Fruit fly (Drosophila melanogaster) whole organism, embryonic: ENCODE measurements around the gene Mob3.

Experiments used
- Bgb ChIP-seq: fragments of 200-800 bp; sonication (Bioruptor generic); IDR thresholded peaks from 2 replicates; pipeline ENCODE4 v1.3.6; 2022; ENCODE audit warnings: missing biosample characterization, missing genetic modification characterization; ENCODE audit not compliant: partially characterized antibody
- CG10654 ChIP-seq: fragments of 200-800 bp; sonication (Bioruptor generic); optimal IDR thresholded peaks from 2 replicates; lab custom pipeline; 2016; ENCODE audit warnings: missing biosample characterization, missing genetic modification characterization
- CG11560 ChIP-seq: fragments of 200-800 bp; sonication (Bioruptor generic); IDR thresholded peaks from 3 replicates; pipeline ENCODE4 v1.3.6; 2022; ENCODE audit warnings: missing biosample characterization, missing genetic modification characterization
- CG12219 ChIP-seq: fragments of 200-800 bp; sonication (Bioruptor generic); optimal IDR thresholded peaks from 3 replicates; lab custom pipeline; 2018; ENCODE audit warnings: missing biosample characterization, mild to moderate bottlenecking, missing genetic modification characterization
- CG12391 ChIP-seq: fragments of 200-800 bp; sonication (Bioruptor generic); optimal IDR thresholded peaks from 3 replicates; lab custom pipeline; 2018; ENCODE audit warnings: missing biosample characterization, mild to moderate bottlenecking, missing genetic modification characterization, moderate library complexity
- CG13123 ChIP-seq: fragments of 200-800 bp; sonication (Bioruptor generic); optimal IDR thresholded peaks from 2 replicates; lab custom pipeline; 2016; ENCODE audit warnings: missing biosample characterization, missing genetic modification characterization
- CG13296 ChIP-seq: fragments of 200-800 bp; sonication (Bioruptor generic); optimal IDR thresholded peaks from 3 replicates; lab custom pipeline; 2018; ENCODE audit warnings: missing biosample characterization, mild to moderate bottlenecking, missing genetic modification characterization
- CG13424 ChIP-seq: fragments of 200-800 bp; sonication (Bioruptor generic); optimal IDR thresholded peaks from 2 replicates; lab custom pipeline; 2019; ENCODE audit warnings: missing biosample characterization, mild to moderate bottlenecking, missing genetic modification characterization, moderate library complexity
- CG15269 ChIP-seq: fragments of 200-800 bp; sonication (Bioruptor generic); optimal IDR thresholded peaks from 2 replicates; lab custom pipeline; 2018; ENCODE audit warnings: missing biosample characterization, mild to moderate bottlenecking, missing genetic modification characterization, moderate library complexity
- CG2120 ChIP-seq: fragments of 200-800 bp; sonication (Bioruptor generic); optimal IDR thresholded peaks from 3 replicates; lab custom pipeline; 2016; ENCODE audit warnings: missing biosample characterization, missing genetic modification characterization
- CG30020 ChIP-seq: fragments of 200-800 bp; optimal IDR thresholded peaks from 2 replicates; lab custom pipeline; 2019; ENCODE audit warnings: missing biosample characterization, mild to moderate bottlenecking, missing genetic modification characterization, moderate library complexity
- CG4854 ChIP-seq: fragments of 200-800 bp; sonication (Bioruptor generic); optimal IDR thresholded peaks from 2 replicates; lab custom pipeline; 2016; ENCODE audit warnings: missing biosample characterization, missing genetic modification characterization, inconsistent platforms
- CG8089 ChIP-seq: fragments of 200-800 bp; sonication (Bioruptor generic); optimal IDR thresholded peaks from 3 replicates; lab custom pipeline; 2016; ENCODE audit warnings: missing biosample characterization, missing genetic modification characterization
- CG8765 ChIP-seq: fragments of 200-800 bp; sonication (Bioruptor generic); IDR thresholded peaks from 2 replicates; pipeline ENCODE4 v1.3.6; 2022; ENCODE audit warnings: missing biosample characterization, missing genetic modification characterization
- Dbx ChIP-seq: fragments of 200-800 bp; sonication (Bioruptor generic); IDR thresholded peaks from 3 replicates; pipeline ENCODE4 v1.3.6; 2022; ENCODE audit warnings: missing biosample characterization, missing genetic modification characterization
- Dip3 ChIP-seq: fragments of 200-800 bp; sonication (Bioruptor generic); optimal IDR thresholded peaks from 3 replicates; lab custom pipeline; 2016; ENCODE audit warnings: missing biosample characterization, missing genetic modification characterization
- Dref ChIP-seq: fragments of 200-800 bp; sonication (Bioruptor generic); IDR thresholded peaks from 2 replicates; pipeline ENCODE4 v1.3.6; 2022; ENCODE audit warnings: missing biosample characterization, missing genetic modification characterization
- Ets97D ChIP-seq: fragments of 200-800 bp; sonication (Bioruptor generic); optimal IDR thresholded peaks from 3 replicates; lab custom pipeline; 2016; ENCODE audit warnings: missing biosample characterization, missing genetic modification characterization
- Hr3 ChIP-seq: fragments of 200-800 bp; sonication (Bioruptor generic); optimal IDR thresholded peaks from 3 replicates; lab custom pipeline; 2016; ENCODE audit warnings: missing biosample characterization, missing genetic modification characterization
- NK7.1 ChIP-seq: fragments of 200-800 bp; sonication (Bioruptor generic); optimal IDR thresholded peaks from 3 replicates; lab custom pipeline; 2016; ENCODE audit warnings: missing biosample characterization, missing genetic modification characterization
- Oaz ChIP-seq: fragments of 200-800 bp; sonication (Bioruptor generic); IDR thresholded peaks from 2 replicates; pipeline ENCODE4 v1.3.6; 2022; ENCODE audit warnings: missing biosample characterization, missing genetic modification characterization
- Side ChIP-seq: fragments of 200-800 bp; sonication (Bioruptor generic); optimal IDR thresholded peaks from 2 replicates; lab custom pipeline; 2016; ENCODE audit warnings: missing biosample characterization, missing genetic modification characterization
- Spps ChIP-seq: fragments of 200-800 bp; sonication (Bioruptor generic); optimal IDR thresholded peaks from 2 replicates; lab custom pipeline; 2018; ENCODE audit warnings: missing biosample characterization, mild to moderate bottlenecking, missing genetic modification characterization
- Vsx1 ChIP-seq: fragments of 200-800 bp; sonication (Bioruptor generic); optimal IDR thresholded peaks from 2 replicates; lab custom pipeline; 2017; ENCODE audit warnings: missing biosample characterization, mild to moderate bottlenecking, missing genetic modification characterization, missing genetic modification reagents
- Xbp1 ChIP-seq: fragments of 200-800 bp; sonication (Bioruptor generic); optimal IDR thresholded peaks from 3 replicates; lab custom pipeline; 2016; ENCODE audit warnings: missing biosample characterization, mild to moderate bottlenecking, missing genetic modification characterization
- ase ChIP-seq: fragments of 200-800 bp; sonication (Bioruptor generic); IDR thresholded peaks from 3 replicates; pipeline ENCODE4 v1.3.6; 2022; ENCODE audit warnings: missing biosample characterization, missing genetic modification characterization
- bbx ChIP-seq: fragments of 200-800 bp; sonication (Bioruptor generic); IDR thresholded peaks from 2 replicates; pipeline ENCODE4 v1.3.6; 2022; ENCODE audit warnings: missing biosample characterization, missing genetic modification characterization; ENCODE audit not compliant: partially characterized antibody
- cad ChIP-seq: fragments of >200 bp; optimal IDR thresholded peaks from 2 replicates; lab custom pipeline; 2017; ENCODE audit warnings: missing biosample characterization, missing genetic modification characterization
- cas ChIP-seq: fragments of 200-800 bp; sonication (Bioruptor generic); IDR thresholded peaks from 2 replicates; pipeline ENCODE4 v1.3.6; 2022; ENCODE audit warnings: missing biosample characterization, missing genetic modification characterization
- chif ChIP-seq, 2 experiments: fragments of 200-800 bp; sonication (Bioruptor generic); optimal IDR thresholded peaks; 3 replicates each; lab custom pipeline; 2016; ENCODE audit warnings: missing biosample characterization in 2 of 2, missing genetic modification characterization in 2 of 2
- disco-r ChIP-seq: fragments of 200-800 bp; sonication (Bioruptor generic); optimal IDR thresholded peaks from 2 replicates; lab custom pipeline; 2016; ENCODE audit warnings: missing biosample characterization, missing genetic modification characterization
- dm ChIP-seq: fragments of 200-800 bp; sonication (Bioruptor generic); optimal IDR thresholded peaks from 3 replicates; lab custom pipeline; 2016; ENCODE audit warnings: missing biosample characterization, missing genetic modification characterization
- emc ChIP-seq: fragments of 200-800 bp; sonication (Bioruptor generic); optimal IDR thresholded peaks from 2 replicates; lab custom pipeline; 2016; ENCODE audit warnings: missing biosample characterization, missing genetic modification characterization
- ems ChIP-seq: fragments of 200-800 bp; sonication (Bioruptor generic); optimal IDR thresholded peaks from 3 replicates; lab custom pipeline; 2016; ENCODE audit warnings: missing biosample characterization, missing genetic modification characterization
- fd102C ChIP-seq: fragments of 200-800 bp; sonication (Bioruptor generic); optimal IDR thresholded peaks from 2 replicates; lab custom pipeline; 2018; ENCODE audit warnings: missing biosample characterization, mild to moderate bottlenecking, missing genetic modification characterization, moderate library complexity
- fd96Cb ChIP-seq: fragments of 200-800 bp; sonication (Bioruptor generic); optimal IDR thresholded peaks from 2 replicates; lab custom pipeline; 2018; ENCODE audit warnings: missing biosample characterization, mild to moderate bottlenecking, missing genetic modification characterization, moderate library complexity
- gro ChIP-seq: fragments of 200-800 bp; sonication (Bioruptor generic); optimal IDR thresholded peaks from 2 replicates; lab custom pipeline; 2016; ENCODE audit warnings: missing biosample characterization, missing genetic modification characterization
- h ChIP-seq: fragments of >200 bp; optimal IDR thresholded peaks from 2 replicates; lab custom pipeline; 2017
- hb ChIP-seq: fragments of 200-800 bp; sonication (Bioruptor generic); IDR thresholded peaks from 3 replicates; pipeline ENCODE4 v1.3.6; 2022; ENCODE audit warnings: missing biosample characterization, missing genetic modification characterization; ENCODE audit not compliant: partially characterized antibody
- ken ChIP-seq: fragments of 200-800 bp; sonication (Bioruptor generic); IDR thresholded peaks from 3 replicates; pipeline ENCODE4 v1.3.6; 2022; ENCODE audit warnings: missing biosample characterization, missing genetic modification characterization
- nmo ChIP-seq: fragments of 200-800 bp; sonication (Bioruptor generic); optimal IDR thresholded peaks from 2 replicates; lab custom pipeline; 2018; ENCODE audit warnings: missing biosample characterization, mild to moderate bottlenecking, missing genetic modification characterization, moderate library complexity
- otp ChIP-seq: fragments of 200-800 bp; sonication (Bioruptor generic); IDR thresholded peaks from 3 replicates; pipeline ENCODE4, ENCODE4 v1.3.6; 2022; ENCODE audit warnings: missing biosample characterization, missing genetic modification characterization
- prd ChIP-seq, 3 experiments: fragments of >200 bp in 2 of 3; fragments of 200-800 bp in 1 of 3; sonication (Bioruptor generic) in 1 of 3; optimal IDR thresholded peaks in 2 of 3; IDR thresholded peaks in 1 of 3; 2 replicates in 2 of 3; 3 replicates in 1 of 3; pipeline versions ENCODE4 v1.3.6 to Lab custom; 2017 to 2022; ENCODE audit warnings: missing biosample characterization in 1 of 3, missing genetic modification characterization in 1 of 3
- scrt ChIP-seq: fragments of 200-800 bp; sonication (Bioruptor generic); optimal IDR thresholded peaks from 2 replicates; lab custom pipeline; 2018; ENCODE audit warnings: missing biosample characterization, mild to moderate bottlenecking, missing genetic modification characterization, moderate library complexity
- sens-2 ChIP-seq: fragments of 200-800 bp; sonication (Bioruptor generic); IDR thresholded peaks from 2 replicates; pipeline ENCODE4 v1.3.6; 2022; ENCODE audit warnings: missing biosample characterization, missing genetic modification characterization
- slbo ChIP-seq: fragments of 200-800 bp; sonication (Bioruptor generic); IDR thresholded peaks from 2 replicates; pipeline ENCODE4 v1.3.6; 2022; ENCODE audit warnings: missing biosample characterization, missing genetic modification characterization
- slou ChIP-seq: fragments of 200-800 bp; sonication (Bioruptor generic); optimal IDR thresholded peaks from 3 replicates; lab custom pipeline; 2016; ENCODE audit warnings: missing biosample characterization, missing genetic modification characterization
- sqz ChIP-seq: fragments of 200-800 bp; sonication (Bioruptor generic); optimal IDR thresholded peaks from 3 replicates; lab custom pipeline; 2018; ENCODE audit warnings: missing biosample characterization, mild to moderate bottlenecking, missing genetic modification characterization
- ssp ChIP-seq: fragments of 200-800 bp; sonication (Bioruptor generic); IDR thresholded peaks from 2 replicates; pipeline ENCODE4 v1.3.6; 2022; ENCODE audit warnings: missing biosample characterization, missing genetic modification characterization
- sug ChIP-seq: fragments of 200-800 bp; optimal IDR thresholded peaks from 2 replicates; lab custom pipeline; 2019; ENCODE audit warnings: missing biosample characterization, mild to moderate bottlenecking, missing genetic modification characterization, moderate library complexity
- trh ChIP-seq: fragments of 200-800 bp; sonication (Bioruptor generic); optimal IDR thresholded peaks from 2 replicates; lab custom pipeline; 2016; ENCODE audit warnings: missing biosample characterization, missing genetic modification characterization
- unc-4 ChIP-seq: fragments of 200-800 bp; sonication (Bioruptor generic); IDR thresholded peaks from 2 replicates; pipeline ENCODE4 v1.3.6; 2022; ENCODE audit warnings: missing biosample characterization, missing genetic modification characterization; ENCODE audit not compliant: partially characterized antibody

The Mob3 gene

dm6 chr2L:10298306-10298705, 33.2 kb downstream of the Mob3 start (continued):
- no peak for TF ChIP-seq ssp
- no peak for TF ChIP-seq Hr3 (GFP tag; lab: Kevin White, UChicago)
- TF ChIP-seq CG2120 (GFP tag; lab: Kevin White, UChicago) = no peak
- TF ChIP-seq CG30020 (tag; lab: Kevin White, UChicago) = peak; percentile 65
- TF ChIP-seq cas = no peak
- TF ChIP-seq cad (GFP tag; lab: Kevin White, UChicago) = no peak
- peak; percentile 49 for TF ChIP-seq Ets97D
- TF ChIP-seq slou = no peak
- no peak for TF ChIP-seq sens-2 (GFP tag; lab: Robert Waterston, UW)
- no peak for TF ChIP-seq otp (GFP tag; lab: Robert Waterston, UW)
- no peak for TF ChIP-seq Side (GFP tag; lab: Kevin White, UChicago)
- TF ChIP-seq CG13424 (tag; lab: Kevin White, UChicago) = no peak
- no peak for TF ChIP-seq emc
- TF ChIP-seq unc-4 (GFP tag; lab: Robert Waterston, UW) = no peak
- no peak for TF ChIP-seq CG13296 (GFP tag; lab: Kevin White, UChicago)
- TF ChIP-seq sqz = no peak
- TF ChIP-seq gro (GFP tag; lab: Kevin White, UChicago) = no peak
- no peak for TF ChIP-seq CG11560 (tag; lab: Robert Waterston, UW)
- peak; percentile 88; the same call in 2 of the 3 replicates for TF ChIP-seq hb (GFP tag; lab: Robert Waterston, UW)
- TF ChIP-seq CG8765 (GFP tag; lab: Robert Waterston, UW) = no peak
- TF ChIP-seq Xbp1 = peak; percentile 1
- TF ChIP-seq nmo (GFP tag; lab: Kevin White, UChicago) = peak; percentile 40
- TF ChIP-seq CG12391 = no peak
- TF ChIP-seq sug (tag; lab: Kevin White, UChicago) = peak; percentile 42
- no peak for TF ChIP-seq prd (optimal IDR thresholded peaks at IDR 0.05; lab: Kevin White, UChicago)
- TF ChIP-seq prd (GFP tag; IDR thresholded peaks at IDR 0.05; lab: Robert Waterston, UW) = no peak; the same call in 2 of the 3 replicates
- TF ChIP-seq disco-r (GFP tag; lab: Kevin White, UChicago) = no peak
- TF ChIP-seq ase (GFP tag; lab: Robert Waterston, UW) = no peak
- no peak for TF ChIP-seq CG10654 (GFP tag; lab: Kevin White, UChicago)
- peak; percentile 73 for TF ChIP-seq Bgb
- TF ChIP-seq Dref (GFP tag; lab: Robert Waterston, UW) = peak; percentile 37; the same call in 1 of the 2 replicates
- TF ChIP-seq dm (GFP tag; lab: Kevin White, UChicago) = no peak
- no peak for TF ChIP-seq ems (GFP tag; lab: Kevin White, UChicago)
- TF ChIP-seq Spps = no peak
- no peak for TF ChIP-seq Oaz (GFP tag; lab: Robert Waterston, UW)
- TF ChIP-seq CG4854 (GFP tag; lab: Kevin White, UChicago) = no peak
- TF ChIP-seq Vsx1 = no peak
- TF ChIP-seq CG13123 = no peak
- no peak for TF ChIP-seq CG12219 (GFP tag; lab: Kevin White, UChicago)
- no peak for TF ChIP-seq h (lab: Kevin White, UChicago)
- TF ChIP-seq Dbx (GFP tag; lab: Robert Waterston, UW) = 0 out of 3 replicates have a peak, but pooled peaks have one; percentile 30
- TF ChIP-seq Dip3 (GFP tag; lab: Kevin White, UChicago) = no peak
- TF ChIP-seq ken (GFP tag; lab: Robert Waterston, UW) = no peak
- no peak for TF ChIP-seq CG8089
- TF ChIP-seq trh = no peak
- no peak for TF ChIP-seq scrt (GFP tag; lab: Kevin White, UChicago)
- TF ChIP-seq bbx (GFP tag; lab: Robert Waterston, UW) = peak; percentile 54
- TF ChIP-seq slbo (GFP tag; lab: Robert Waterston, UW) = no peak
- TF ChIP-seq chif (GFP tag; optimal IDR thresholded peaks at IDR 0.05; lab: Kevin White, UChicago) = no peak
- no peak for TF ChIP-seq fd96Cb (tag; lab: Kevin White, UChicago)
- no peak for TF ChIP-seq fd102C (GFP tag; lab: Kevin White, UChicago)
- TF ChIP-seq NK7.1 = no peak
- TF ChIP-seq CG15269 = no peak
